Worm (Caenorhabditis elegans) whole organism, young adult: ENCODE measurements around the gene mes-6.
A peak's percentile ranks its signal among the peaks of the same experiment; 100 is the strongest.

Experiments used
- B0336.3 ChIP-seq: fragments of 200-800 bp; sonication (Bioruptor generic); IDR thresholded peaks from 2 replicates; pipeline ENCODE4 v1.3.6; 2022; ENCODE audit warnings: missing genetic modification characterization, missing compliant biosample characterization
- F37B4.10 ChIP-seq: fragments of 200-800 bp; sonication (Bioruptor generic); IDR thresholded peaks from 2 replicates; pipeline ENCODE4 v1.3.6; 2022; ENCODE audit warnings: missing genetic modification characterization, missing compliant biosample characterization
- F57A8.1 ChIP-seq: fragments of 200-800 bp; sonication (Bioruptor generic); optimal IDR thresholded peaks from 2 replicates; lab custom pipeline; 2018; ENCODE audit warnings: mild to moderate bottlenecking, missing genetic modification characterization, moderate library complexity, missing compliant biosample characterization
- K12H6.12 ChIP-seq: fragments of 200-800 bp; sonication (Bioruptor generic); optimal IDR thresholded peaks from 2 replicates; lab custom pipeline; 2018; ENCODE audit warnings: mild to moderate bottlenecking, missing genetic modification characterization, missing compliant biosample characterization
- Y53F4B.3 ChIP-seq: fragments of 200-800 bp; sonication (Bioruptor generic); IDR thresholded peaks from 2 replicates; pipeline ENCODE4 v1.3.6; 2022; ENCODE audit warnings: missing genetic modification reagents, missing genetic modification characterization, missing compliant biosample characterization
- Y53G8AR.9 ChIP-seq: fragments of 200-800 bp; sonication (Bioruptor generic); conservative IDR thresholded peaks from 2 replicates; pipeline ENCODE4 v1.3.6; 2022; ENCODE audit warnings: missing genetic modification reagents, missing genetic modification characterization, missing compliant biosample characterization
- Y56A3A.18 ChIP-seq: fragments of 200-800 bp; sonication (Bioruptor generic); IDR thresholded peaks from 2 replicates; pipeline ENCODE4 v1.3.6; 2022; ENCODE audit warnings: missing genetic modification reagents, missing genetic modification characterization, missing compliant biosample characterization
- ama-1 ChIP-seq, 3 experiments: fragments of 150-350 bp in 1 of 3; sonication (generic microtip) in 2 of 3; optimal IDR thresholded peaks; 2 replicates each; lab custom pipeline; 2014 to 2018; ENCODE audit warnings: missing biosample characterization in 2 of 3, missing genetic modification characterization in 2 of 3, missing genetic modification reagents in 2 of 3
- atf-7 ChIP-seq: sonication (generic microtip); optimal IDR thresholded peaks from 2 replicates; lab custom pipeline; 2017; ENCODE audit warnings: mild to moderate bottlenecking, missing genetic modification characterization, missing compliant biosample characterization
- cebp-1 ChIP-seq, 2 experiments: fragments of 200-800 bp in 1 of 2; sonication (Bioruptor generic) in 1 of 2; sonication (generic microtip) in 1 of 2; IDR thresholded peaks in 1 of 2; optimal IDR thresholded peaks in 1 of 2; 2 replicates each; pipeline versions ENCODE4 v1.3.6 to Lab custom; 2017 to 2022; ENCODE audit warnings: missing compliant biosample characterization in 2 of 2, missing genetic modification characterization in 2 of 2, mild to moderate bottlenecking in 1 of 2, missing genetic modification reagents in 1 of 2, moderate library complexity in 1 of 2
- ceh-58 ChIP-seq: fragments of 200-800 bp; sonication (Bioruptor generic); IDR thresholded peaks from 2 replicates; pipeline ENCODE4 v1.3.6; 2022; ENCODE audit warnings: missing genetic modification characterization, missing compliant biosample characterization
- ceh-79 ChIP-seq: sonication (generic microtip); optimal IDR thresholded peaks from 2 replicates; lab custom pipeline; 2017; ENCODE audit warnings: mild to moderate bottlenecking, missing genetic modification characterization, missing compliant biosample characterization
- dpl-1 ChIP-seq: fragments of 150-350 bp; optimal IDR thresholded peaks from 2 replicates; lab custom pipeline; 2014; ENCODE audit warnings: missing biosample characterization, missing genetic modification reagents, missing genetic modification characterization
- egrh-3 ChIP-seq: fragments of 200-800 bp; sonication (Bioruptor generic); IDR thresholded peaks from 2 replicates; pipeline ENCODE4 v1.3.6; 2022; ENCODE audit warnings: missing genetic modification reagents, missing genetic modification characterization, missing compliant biosample characterization
- hlh-12 ChIP-seq: sonication (generic microtip); optimal IDR thresholded peaks from 2 replicates; lab custom pipeline; 2016; ENCODE audit warnings: missing genetic modification characterization, missing compliant biosample characterization
- hmg-20 ChIP-seq: fragments of 200-800 bp; sonication (Bioruptor generic); IDR thresholded peaks from 2 replicates; pipeline ENCODE4 v1.3.6; 2022; ENCODE audit warnings: missing genetic modification reagents, missing genetic modification characterization, missing compliant biosample characterization
- hrde-1 ChIP-seq: sonication (generic microtip); optimal IDR thresholded peaks from 2 replicates; lab custom pipeline; 2016; ENCODE audit warnings: missing genetic modification characterization, mild to moderate bottlenecking, missing compliant biosample characterization, moderate library complexity, missing genotype, missing genetic modification reagents, borderline replicate concordance
- let-526 ChIP-seq: fragments of 200-800 bp; sonication (Bioruptor generic); IDR thresholded peaks from 2 replicates; pipeline ENCODE4 v1.3.6; 2022; ENCODE audit warnings: missing genetic modification reagents, missing genetic modification characterization, missing compliant biosample characterization
- lin-26 ChIP-seq: fragments of 200-800 bp; sonication (Bioruptor generic); IDR thresholded peaks from 2 replicates; pipeline ENCODE4 v1.3.6; 2022; ENCODE audit warnings: missing genetic modification reagents, missing genetic modification characterization, missing compliant biosample characterization
- madf-10 ChIP-seq: sonication (generic microtip); optimal IDR thresholded peaks from 2 replicates; lab custom pipeline; 2016; ENCODE audit warnings: mild to moderate bottlenecking, missing genetic modification characterization, missing compliant biosample characterization
- madf-3 ChIP-seq: fragments of 200-800 bp; sonication (Bioruptor generic); IDR thresholded peaks from 2 replicates; pipeline ENCODE4 v1.3.6; 2022; ENCODE audit warnings: missing genetic modification reagents, missing genetic modification characterization, missing compliant biosample characterization
- mcd-1 ChIP-seq: fragments of 200-800 bp; sonication (Bioruptor generic); IDR thresholded peaks from 2 replicates; pipeline ENCODE4 v1.3.6; 2022; ENCODE audit warnings: missing genetic modification reagents, missing genetic modification characterization, missing compliant biosample characterization
- mel-28 ChIP-seq: sonication (generic microtip); optimal IDR thresholded peaks from 2 replicates; lab custom pipeline; 2016; ENCODE audit warnings: borderline replicate concordance, mild to moderate bottlenecking, missing genetic modification characterization, missing compliant biosample characterization
- nfya-2 ChIP-seq: fragments of 200-800 bp; sonication (Bioruptor generic); IDR thresholded peaks from 2 replicates; pipeline ENCODE4 v1.3.6; 2022; ENCODE audit warnings: missing genetic modification reagents, missing genetic modification characterization, missing compliant biosample characterization
- nfyb-1 ChIP-seq: fragments of 200-800 bp; sonication (Bioruptor generic); IDR thresholded peaks from 2 replicates; pipeline ENCODE4 v1.3.6; 2022; ENCODE audit warnings: missing genetic modification reagents, missing genetic modification characterization, missing compliant biosample characterization
- pbrm-1 ChIP-seq: fragments of 200-800 bp; sonication (Bioruptor generic); IDR thresholded peaks from 2 replicates; pipeline ENCODE4 v1.3.6; 2022; ENCODE audit warnings: missing genetic modification reagents, missing genetic modification characterization, missing compliant biosample characterization
- pha-4 ChIP-seq: fragments of 150-350 bp; sonication (generic microtip); optimal IDR thresholded peaks from 2 replicates; lab custom pipeline; 2014; ENCODE audit warnings: missing biosample characterization, missing genetic modification reagents, missing genetic modification characterization
- rec-8 ChIP-seq, 2 experiments: sonication (generic microtip); optimal IDR thresholded peaks; 2 replicates each; lab custom pipeline; 2016; ENCODE audit warnings: mild to moderate bottlenecking in 2 of 2, missing genetic modification characterization in 2 of 2, missing genetic modification reagents in 2 of 2, missing genotype in 2 of 2, missing biosample characterization in 1 of 2, missing compliant biosample characterization in 1 of 2, moderate library complexity in 1 of 2
- repo-1 ChIP-seq: sonication (generic microtip); optimal IDR thresholded peaks from 2 replicates; lab custom pipeline; 2017; ENCODE audit warnings: mild to moderate bottlenecking, missing genetic modification characterization, missing compliant biosample characterization
- rpc-1 ChIP-seq, 2 experiments: fragments of 150-350 bp in 1 of 2; sonication (generic microtip) in 1 of 2; optimal IDR thresholded peaks; 2 replicates each; lab custom pipeline; 2014 to 2018; ENCODE audit warnings: missing biosample characterization in 1 of 2, missing genetic modification characterization in 1 of 2, missing genetic modification reagents in 1 of 2, missing genotype in 1 of 2
- snpc-1.1 ChIP-seq: sonication (generic microtip); optimal IDR thresholded peaks from 2 replicates; lab custom pipeline; 2017; ENCODE audit warnings: missing genetic modification characterization, mild to moderate bottlenecking, missing compliant biosample characterization, antibody characterized with exemption, moderate library complexity, missing genotype, missing genetic modification reagents; ENCODE audit not compliant: insufficient read depth

mes-6 gene

DNA sequence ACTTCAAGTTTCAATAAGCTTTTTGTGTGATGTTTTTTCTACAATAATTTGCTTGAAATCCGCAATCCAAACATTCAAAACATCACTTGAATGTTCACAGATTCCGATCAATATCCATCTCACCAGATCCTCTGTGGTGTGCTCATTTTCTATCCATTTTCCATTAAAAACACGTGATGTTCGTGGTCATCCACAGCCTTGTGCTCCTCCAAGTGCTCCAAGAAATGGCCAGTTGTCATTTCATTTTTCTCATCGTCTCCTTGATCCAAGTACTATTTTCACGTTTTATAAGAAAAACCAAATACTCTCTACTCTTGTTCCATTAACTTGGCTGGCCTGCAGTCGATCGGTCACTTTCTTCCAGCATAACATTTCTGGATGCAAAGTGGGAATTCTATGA lies 34.9 kb upstream of the mes-6 start:
- TF ChIP-seq K12H6.12 (tag; lab: Kevin White, UChicago) (no peak), madf-3 (GFP tag; lab: Robert Waterston, UW) (no peak)

DNA sequence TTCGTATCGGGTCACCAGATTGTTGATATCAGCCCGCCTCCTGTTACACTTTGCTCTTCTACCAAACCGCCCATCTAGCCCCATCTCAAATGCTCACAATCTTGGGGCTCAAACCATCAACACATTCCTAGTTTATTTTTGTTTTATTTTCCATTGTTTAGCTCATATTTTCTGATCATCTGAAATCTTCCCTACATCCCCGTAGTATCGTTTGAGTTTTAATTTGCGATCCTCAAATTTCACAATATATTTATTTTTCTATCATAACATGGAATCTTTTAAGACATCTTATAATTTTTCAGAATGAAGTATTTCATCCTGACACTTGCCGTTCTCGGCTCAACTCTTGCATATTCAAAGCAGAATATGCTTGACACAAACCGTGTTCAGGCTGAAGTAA lies 34.2 kb upstream of the mes-6 start, which contains the start of gene spp-10:
TSS of gene spp-10 (plus strand) at position 301 of the 400 bp plus-strand sequence.
- TF ChIP-seq F57A8.1 (GFP tag; lab: Kevin White, UChicago) (no peak), pha-4 (tag; lab: Kevin White, UChicago) (no peak), F37B4.10 (GFP tag; lab: Robert Waterston, UW) (no peak), hmg-20 (GFP tag; lab: Robert Waterston, UW) (no peak), snpc-1.1 (no peak), Y53F4B.3 (no peak), hrde-1 (tag; lab: Kevin White, UChicago) (no peak), mel-28 (no peak), K12H6.12 (tag; lab: Kevin White, UChicago) (no peak), rec-8 (tag; optimal IDR thresholded peaks at IDR 0.05; lab: Kevin White, UChicago) (no peak)

DNA sequence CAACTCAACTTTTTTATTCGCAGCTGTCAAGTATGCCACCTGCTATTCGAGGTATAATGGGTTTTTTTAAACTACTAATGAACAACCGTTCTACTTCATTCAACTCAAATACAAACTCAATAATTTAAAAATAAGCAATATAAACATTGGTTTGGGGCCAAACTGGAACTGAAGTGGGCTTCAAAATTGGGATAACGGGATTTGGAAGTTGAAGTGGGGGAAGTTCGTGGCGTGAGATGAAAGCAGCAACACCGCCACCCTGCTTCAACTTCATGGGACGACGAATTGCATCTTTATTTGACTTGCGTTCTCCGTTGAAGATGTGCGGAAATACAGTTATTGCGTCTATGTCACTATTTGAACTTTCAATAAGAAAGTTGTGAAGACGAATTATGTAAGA lies 32.6 kb upstream of the mes-6 start:
- TF ChIP-seq atf-7 (peak; percentile 20), cebp-1 (GFP tag; IDR thresholded peaks at IDR 0.05; lab: Robert Waterston, UW) (no peak), cebp-1 (tag; optimal IDR thresholded peaks at IDR 0.05; lab: Kevin White, UChicago) (peak; percentile 0), B0336.3 (GFP tag; lab: Robert Waterston, UW) (peak; percentile 41), pha-4 (tag; lab: Kevin White, UChicago) (no peak), mcd-1 (GFP tag; lab: Robert Waterston, UW) (no peak), repo-1 (tag; lab: Kevin White, UChicago) (peak; percentile 21), Y53G8AR.9 (0 out of 2 replicates have a peak, but pooled peaks have one; percentile 35), nfyb-1 (GFP tag; lab: Robert Waterston, UW) (0 out of 2 replicates have a peak, but pooled peaks have one; percentile 27)

DNA sequence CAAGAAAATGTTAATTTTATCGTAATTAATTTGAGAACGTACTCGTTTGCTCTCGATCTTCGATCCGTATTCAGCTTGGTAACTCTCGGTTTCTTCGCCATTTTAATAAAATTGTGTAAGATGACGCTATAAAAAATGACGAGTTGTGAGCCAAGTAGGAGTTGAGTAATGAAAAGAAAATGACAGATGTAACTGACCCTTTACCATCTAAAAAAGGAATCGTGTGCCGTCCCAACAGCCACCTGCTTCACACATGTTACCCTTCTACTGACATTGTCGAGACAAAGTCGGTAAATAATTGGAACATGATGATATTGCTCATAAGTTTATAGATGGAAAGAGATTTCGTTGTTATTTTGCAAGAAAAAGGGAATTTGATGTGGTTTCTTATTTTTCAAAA lies 31.7 kb upstream of the mes-6 start, which contains the start of gene hlh-12:
TSS of gene hlh-12 (minus strand) at position 101 of the 400 bp plus-strand sequence.
- TF ChIP-seq rpc-1 (optimal IDR thresholded peaks at IDR 0.05; lab: Kevin White, UChicago) (no peak), rpc-1 (tag; optimal IDR thresholded peaks at IDR 0.05; lab: Kevin White, UChicago) (no peak), ama-1 (optimal IDR thresholded peaks at IDR 0.05; lab: Kevin White, UChicago) (no peak), ama-1 (GFP tag; optimal IDR thresholded peaks at IDR 0.05; lab: Kevin White, UChicago) (no peak), rec-8 (tag; optimal IDR thresholded peaks at IDR 0.05; lab: Kevin White, UChicago) (no peak), ceh-58 (GFP tag; lab: Robert Waterston, UW) (no peak), hlh-12 (tag; lab: Kevin White, UChicago) (no peak), Y56A3A.18 (GFP tag; lab: Robert Waterston, UW) (no peak), egrh-3 (GFP tag; lab: Robert Waterston, UW) (no peak), dpl-1 (GFP tag; lab: Kevin White, UChicago) (no peak), F57A8.1 (GFP tag; lab: Kevin White, UChicago) (no peak), pbrm-1 (GFP tag; lab: Robert Waterston, UW) (no peak), nfya-2 (no peak), ceh-79 (no peak), Y53G8AR.9 (no peak), let-526 (GFP tag; lab: Robert Waterston, UW) (no peak), lin-26 (GFP tag; lab: Robert Waterston, UW) (no peak), madf-10 (tag; lab: Kevin White, UChicago) (no peak)
